Worm (Caenorhabditis elegans) whole organism, mixed stage, embryonic: Measurements from ENCODE around the gene brap-2.

Experiments
- M03D4.4 ChIP-seq: sonication (generic microtip); optimal IDR thresholded peaks from 2 replicates; lab custom pipeline; 2017; ENCODE audit warnings: mild to moderate bottlenecking, missing genetic modification characterization, missing compliant biosample characterization
- bed-3 ChIP-seq: fragments of 200-800 bp; sonication (Bioruptor generic); optimal IDR thresholded peaks from 3 replicates; lab custom pipeline; 2018; ENCODE audit warnings: mild to moderate bottlenecking, missing genetic modification characterization, moderate library complexity, missing compliant biosample characterization
- ceh-39 ChIP-seq: fragments of 150-350 bp; optimal IDR thresholded peaks from 2 replicates; lab custom pipeline; 2014; ENCODE audit warnings: missing biosample characterization, missing genetic modification characterization
- ceh-43 ChIP-seq: fragments of 200-800 bp; sonication (Bioruptor generic); optimal IDR thresholded peaks from 2 replicates; lab custom pipeline; 2018; ENCODE audit warnings: mild to moderate bottlenecking, missing genetic modification characterization, moderate library complexity, missing compliant biosample characterization
- ceh-83 ChIP-seq: fragments of 200-800 bp; sonication (Bioruptor generic); optimal IDR thresholded peaks from 2 replicates; lab custom pipeline; 2018; ENCODE audit warnings: mild to moderate bottlenecking, missing genetic modification characterization, missing compliant biosample characterization
- ces-1 ChIP-seq: fragments of 150-350 bp; optimal IDR thresholded peaks from 2 replicates; lab custom pipeline; 2014; ENCODE audit warnings: missing biosample characterization, missing genetic modification reagents, missing genetic modification characterization
- cnd-1 ChIP-seq: fragments of 200-800 bp; sonication (Bioruptor generic); optimal IDR thresholded peaks from 2 replicates; lab custom pipeline; 2018; ENCODE audit warnings: mild to moderate bottlenecking, missing genetic modification characterization, missing compliant biosample characterization
- drap-1 ChIP-seq: fragments of 200-800 bp; sonication (Bioruptor generic); optimal IDR thresholded peaks from 3 replicates; lab custom pipeline; 2018; ENCODE audit warnings: mild to moderate bottlenecking, missing genetic modification characterization, missing compliant biosample characterization
- elt-1 ChIP-seq: sonication (generic microtip); optimal IDR thresholded peaks from 2 replicates; lab custom pipeline; 2017; ENCODE audit warnings: missing genetic modification characterization, mild to moderate bottlenecking, missing compliant biosample characterization, antibody characterized with exemption, moderate library complexity, borderline replicate concordance; ENCODE audit not compliant: insufficient read depth
- elt-3 ChIP-seq: fragments of 150-350 bp; optimal IDR thresholded peaks from 2 replicates; lab custom pipeline; 2014; ENCODE audit warnings: missing biosample characterization, missing genetic modification characterization
- ham-2 ChIP-seq: fragments of 200-800 bp; sonication (Bioruptor generic); optimal IDR thresholded peaks from 2 replicates; lab custom pipeline; 2018; ENCODE audit warnings: mild to moderate bottlenecking, missing genetic modification characterization, missing compliant biosample characterization
- hlh-1 ChIP-seq: fragments of 150-350 bp; optimal IDR thresholded peaks from 2 replicates; lab custom pipeline; 2014; ENCODE audit warnings: missing biosample characterization, missing genetic modification reagents, missing genetic modification characterization
- lin-13 ChIP-seq: fragments of 150-350 bp; optimal IDR thresholded peaks from 2 replicates; lab custom pipeline; 2014; ENCODE audit warnings: missing biosample characterization, missing genetic modification characterization
- lin-32 ChIP-seq: fragments of 200-800 bp; sonication (Bioruptor generic); optimal IDR thresholded peaks from 2 replicates; lab custom pipeline; 2018; ENCODE audit warnings: mild to moderate bottlenecking, missing genetic modification characterization, missing compliant biosample characterization
- lsy-2 ChIP-seq: fragments of 150-350 bp; optimal IDR thresholded peaks from 2 replicates; lab custom pipeline; 2014; ENCODE audit warnings: missing biosample characterization, missing genetic modification characterization
- mep-1 ChIP-seq: fragments of 150-350 bp; optimal IDR thresholded peaks from 2 replicates; lab custom pipeline; 2017; ENCODE audit warnings: missing biosample characterization, missing genetic modification reagents, missing genetic modification characterization, inconsistent platforms
- nhr-12 ChIP-seq: fragments of 150-350 bp; optimal IDR thresholded peaks from 2 replicates; lab custom pipeline; 2014; ENCODE audit warnings: missing biosample characterization, missing genetic modification characterization
- nhr-237 ChIP-seq: fragments of 150-350 bp; optimal IDR thresholded peaks from 2 replicates; lab custom pipeline; 2014; ENCODE audit warnings: missing biosample characterization, missing genetic modification characterization
- nhr-28 ChIP-seq: fragments of 150-350 bp; optimal IDR thresholded peaks from 2 replicates; lab custom pipeline; 2014; ENCODE audit warnings: missing biosample characterization, missing genetic modification characterization
- nhr-76 ChIP-seq: sonication (generic microtip); optimal IDR thresholded peaks from 2 replicates; lab custom pipeline; 2017; ENCODE audit warnings: missing biosample characterization, missing genetic modification characterization
- pha-4 ChIP-seq: fragments of 150-350 bp; optimal IDR thresholded peaks from 2 replicates; lab custom pipeline; 2018; ENCODE audit warnings: missing biosample characterization, missing genetic modification reagents, missing genetic modification characterization
- sem-2 ChIP-seq: fragments of 200-800 bp; sonication (Bioruptor generic); optimal IDR thresholded peaks from 2 replicates; lab custom pipeline; 2018; ENCODE audit warnings: mild to moderate bottlenecking, missing genetic modification characterization, missing compliant biosample characterization
- snpc-4 ChIP-seq: fragments of 150-350 bp; optimal IDR thresholded peaks from 2 replicates; lab custom pipeline; 2014; ENCODE audit warnings: missing biosample characterization, missing genetic modification characterization
- sptf-1 ChIP-seq: sonication (generic microtip); optimal IDR thresholded peaks from 2 replicates; lab custom pipeline; 2017; ENCODE audit warnings: mild to moderate bottlenecking, missing genetic modification characterization, moderate library complexity, missing compliant biosample characterization
- unc-120 ChIP-seq: sonication (generic microtip); optimal IDR thresholded peaks from 2 replicates; lab custom pipeline; 2017; ENCODE audit warnings: missing genetic modification characterization, missing compliant biosample characterization; ENCODE audit not compliant: poor library complexity, severe bottlenecking
- unc-39 ChIP-seq: fragments of 150-350 bp; optimal IDR thresholded peaks from 2 replicates; lab custom pipeline; 2014; ENCODE audit warnings: missing biosample characterization, missing genetic modification characterization
- unc-62 ChIP-seq: fragments of 150-350 bp; optimal IDR thresholded peaks from 2 replicates; lab custom pipeline; 2014; ENCODE audit warnings: missing biosample characterization, missing genetic modification reagents, missing genetic modification characterization

The brap-2 gene

DNA sequence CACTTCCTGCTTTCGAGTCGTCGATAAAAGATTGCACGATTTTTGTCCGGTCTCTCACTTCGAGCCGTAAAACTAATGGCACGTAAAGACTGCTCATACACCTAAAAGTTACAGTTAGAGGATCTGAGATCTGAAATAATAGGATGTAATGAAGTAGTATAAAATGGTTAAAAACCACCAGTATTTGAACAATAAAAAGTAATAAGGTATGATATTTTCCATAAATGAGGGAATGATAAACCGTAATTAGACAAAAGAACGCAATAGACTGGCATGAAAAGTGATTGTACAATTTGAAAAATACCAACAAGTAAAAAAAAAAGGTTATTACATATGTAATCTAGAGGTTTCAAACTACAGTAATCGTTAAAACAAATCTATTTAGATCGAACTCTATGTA is at the start of gene brap-2:
TSS of gene brap-2 (minus strand) at position 101 of the 400 bp plus-strand sequence.
- TF ChIP-seq cnd-1 (tag; lab: Kevin White, UChicago) (no peak), lsy-2 (tag; lab: Kevin White, UChicago) (no peak), unc-39 (tag; lab: Kevin White, UChicago) (no peak), unc-62 (GFP tag; lab: Kevin White, UChicago) (no peak), ceh-83 (GFP tag; lab: Kevin White, UChicago) (no peak), lin-13 (tag; lab: Kevin White, UChicago) (no peak)
- TF ChIP-seq, all 35 proteins: peak for 0

DNA sequence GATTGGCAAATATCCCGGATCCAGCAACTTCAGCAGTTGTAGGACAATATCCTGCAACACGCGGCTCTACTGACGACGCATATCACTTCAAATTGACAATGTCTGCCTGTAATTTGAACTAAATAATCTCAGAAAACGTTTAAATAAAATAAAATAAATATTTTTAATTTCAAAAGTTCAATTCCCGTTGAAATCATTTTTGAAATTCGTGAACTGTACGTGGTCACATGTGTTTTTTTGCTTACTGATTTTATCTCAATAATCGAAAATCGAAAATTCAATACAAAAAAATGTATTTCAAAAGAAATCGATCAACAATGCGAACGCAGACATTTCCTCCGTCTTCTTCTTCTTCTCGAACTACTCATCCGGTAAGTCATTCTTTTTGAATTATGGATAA is 44.6 kb upstream of the brap-2 start, which contains the start of gene F07F6.1:
TSS of gene F07F6.1 (plus strand) at position 301 of the 400 bp plus-strand sequence.
- TF ChIP-seq drap-1 (GFP tag; lab: Kevin White, UChicago) (no peak), ces-1 (GFP tag; lab: Kevin White, UChicago) (no peak), ceh-83 (GFP tag; lab: Kevin White, UChicago) (no peak), lin-32 (GFP tag; lab: Kevin White, UChicago) (no peak), sem-2 (GFP tag; lab: Kevin White, UChicago) (no peak), unc-39 (tag; lab: Kevin White, UChicago) (no peak), elt-1 (tag; lab: Kevin White, UChicago) (no peak), ceh-43 (GFP tag; lab: Kevin White, UChicago) (no peak), unc-120 (tag; lab: Kevin White, UChicago) (no peak), mep-1 (no peak), cnd-1 (tag; lab: Kevin White, UChicago) (no peak), nhr-76 (no peak)

DNA sequence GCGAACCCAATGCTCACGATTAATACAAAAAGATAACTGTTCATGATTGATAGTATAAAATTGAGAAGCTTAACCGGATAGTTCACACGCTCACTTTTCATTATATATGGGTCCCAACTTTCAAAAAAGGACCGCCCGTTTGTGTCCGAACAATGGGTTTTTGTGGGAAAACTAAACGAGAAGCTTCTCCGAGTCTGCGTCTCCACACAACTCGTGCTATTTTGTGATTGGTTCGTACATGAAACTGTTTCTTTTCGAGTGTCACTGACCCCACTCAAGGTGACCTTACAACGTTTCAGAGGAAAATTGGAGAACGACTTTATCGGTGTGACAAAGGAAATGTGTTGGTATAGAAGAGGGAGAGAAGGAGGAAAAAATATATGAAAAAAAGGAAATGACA is 43.8 kb upstream of the brap-2 start, which contains the start of gene dct-5:
TSS of gene dct-5 (minus strand) at position 101 of the 400 bp plus-strand sequence.
- TF ChIP-seq M03D4.4 (tag; lab: Kevin White, UChicago) (no peak), ceh-83 (GFP tag; lab: Kevin White, UChicago) (no peak), snpc-4 (tag; lab: Kevin White, UChicago) (no peak), ceh-43 (GFP tag; lab: Kevin White, UChicago) (no peak), bed-3 (GFP tag; lab: Kevin White, UChicago) (no peak), sptf-1 (tag; lab: Kevin White, UChicago) (no peak), lsy-2 (tag; lab: Kevin White, UChicago) (no peak)

DNA sequence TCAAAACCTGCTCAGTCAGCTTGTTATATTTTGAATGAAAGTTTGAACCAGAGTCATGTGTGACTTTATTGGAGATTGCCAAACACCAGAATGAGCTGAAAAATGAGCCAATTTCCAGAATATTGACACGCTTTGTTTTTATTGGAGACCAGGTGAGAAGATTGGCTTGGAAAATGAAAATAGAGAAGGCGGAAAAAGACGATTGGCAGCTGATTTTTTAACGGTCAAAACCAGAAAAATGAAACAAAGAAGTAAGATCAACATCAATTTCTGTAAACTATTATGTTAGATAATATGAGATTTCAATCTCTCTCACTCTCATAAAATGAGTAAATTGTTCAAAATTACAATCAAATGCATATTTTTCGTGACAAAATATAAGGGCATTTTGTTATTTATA is 40.1 kb upstream of the brap-2 start, which contains the start of gene srx-114:
TSS of gene srx-114 (minus strand) at position 101 of the 400 bp plus-strand sequence.
- no peak for TF ChIP-seq ceh-43 (GFP tag; lab: Kevin White, UChicago)
- TF ChIP-seq hlh-1 = no peak
- no peak for TF ChIP-seq nhr-28 (tag; lab: Kevin White, UChicago)
- no peak for TF ChIP-seq mep-1
- no peak for TF ChIP-seq pha-4 (tag; lab: Kevin White, UChicago)
- no peak for TF ChIP-seq nhr-12 (tag; lab: Kevin White, UChicago)
- TF ChIP-seq lin-32 (GFP tag; lab: Kevin White, UChicago) = no peak
- no peak for TF ChIP-seq M03D4.4 (tag; lab: Kevin White, UChicago)
- TF ChIP-seq nhr-76 = no peak
- TF ChIP-seq elt-1 (tag; lab: Kevin White, UChicago) = no peak
- no peak for TF ChIP-seq ces-1 (GFP tag; lab: Kevin White, UChicago)
- no peak for TF ChIP-seq nhr-237 (tag; lab: Kevin White, UChicago)
- TF ChIP-seq ham-2 (GFP tag; lab: Kevin White, UChicago) = no peak
- TF ChIP-seq ceh-39 (tag; lab: Kevin White, UChicago) = no peak
- TF ChIP-seq elt-3 (tag; lab: Kevin White, UChicago) = no peak
- TF ChIP-seq ceh-83 (GFP tag; lab: Kevin White, UChicago) = no peak
- no peak for TF ChIP-seq bed-3 (GFP tag; lab: Kevin White, UChicago)
- TF ChIP-seq sem-2 (GFP tag; lab: Kevin White, UChicago) = no peak

DNA sequence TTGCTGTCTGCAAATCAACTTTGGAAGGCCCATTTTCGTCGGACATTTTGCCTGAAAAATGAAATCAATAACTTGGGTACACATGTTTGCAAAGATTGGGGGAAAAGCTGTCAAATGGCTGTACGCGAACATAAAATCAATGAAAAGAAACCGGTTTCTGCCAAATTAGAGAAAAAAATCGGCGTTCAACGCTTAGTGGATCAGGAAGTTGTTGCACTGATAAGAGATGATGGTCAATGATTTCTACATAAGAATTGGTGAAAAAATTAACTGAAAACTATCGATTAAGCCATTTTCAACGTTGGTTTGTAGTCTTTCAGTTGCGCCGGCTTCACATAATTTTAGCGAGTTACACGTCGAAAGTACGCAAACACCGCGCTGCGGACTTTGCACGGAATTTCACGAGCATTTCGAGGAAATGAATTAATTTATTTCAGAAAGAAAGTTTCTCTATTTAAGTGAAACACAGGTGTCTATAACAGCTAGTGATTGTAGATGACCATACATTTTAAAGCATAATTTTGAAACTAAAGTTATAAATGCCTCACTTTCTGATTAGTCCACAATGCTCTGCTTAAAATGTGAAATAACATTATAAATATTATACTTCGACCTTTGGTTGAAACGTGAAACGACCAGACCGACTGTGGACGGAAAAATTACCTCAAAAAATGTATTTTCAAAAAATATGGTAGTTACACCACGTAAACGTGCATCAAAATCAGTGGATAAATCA is 36.7 kb upstream of the brap-2 start, which contains the start of the genes F07F6.4 and F07F6.2:
TSS of gene F07F6.4 (minus strand) at position 51 of the 736 bp plus-strand sequence.
TSS of gene F07F6.2 (plus strand) at position 686 of the 736 bp plus-strand sequence.
- no peak for TF ChIP-seq nhr-237 (tag; lab: Kevin White, UChicago)
- TF ChIP-seq ham-2 (GFP tag; lab: Kevin White, UChicago) = peak; percentile 0
- TF ChIP-seq ceh-83 (GFP tag; lab: Kevin White, UChicago) = peak; percentile 19
- peak; percentile 7 for TF ChIP-seq mep-1
